Worm (Caenorhabditis elegans): ENCODE measurements around the gene C05D12.4.

C05D12.4 gene

DNA sequence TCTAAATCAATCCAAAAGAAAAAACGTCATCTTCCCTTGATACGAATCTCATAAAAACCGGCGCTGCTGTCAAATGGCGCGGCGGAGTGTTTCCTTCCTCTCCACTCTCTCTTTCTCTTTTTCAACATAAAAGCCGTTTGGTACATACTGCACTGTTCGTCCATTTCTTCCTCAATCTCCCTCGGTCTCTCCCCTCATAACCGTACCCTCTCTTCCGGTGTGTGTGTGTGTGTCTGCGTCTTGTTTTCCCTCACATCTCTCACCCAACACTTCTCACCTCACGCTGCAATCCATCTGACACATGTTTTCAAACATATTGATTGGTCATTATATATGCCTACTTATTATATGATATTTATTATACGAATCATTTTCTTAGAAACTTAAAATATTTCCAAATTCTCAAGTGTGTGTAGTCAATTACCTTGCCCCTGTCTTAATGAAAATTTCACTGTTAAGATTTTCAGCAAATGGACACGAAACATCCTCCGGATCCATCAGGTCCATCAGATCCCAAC is 32.8 kb downstream of the C05D12.4 start, which contains the start of the genes aars-1 and rga-1:
TSS of gene aars-1 (minus strand) at position 71 of the 518 bp plus-strand sequence.
TSS of gene rga-1 (plus strand) at position 468 of the 518 bp plus-strand sequence.
- TF ChIP-seq nhr-90 (tag; optimal IDR thresholded peaks at IDR 0.05; ENCODE audit: poor library complexity): peak; percentile 10
- TF ChIP-seq lin-14 (GFP tag; optimal IDR thresholded peaks at IDR 0.05): peak; percentile 87
- TF ChIP-seq nhr-19 (GFP tag; conservative IDR thresholded peaks at IDR 0.05): peak; percentile 33
- no peak for TF ChIP-seq F16B12.6 (tag; optimal IDR thresholded peaks at IDR 0.05)
- TF ChIP-seq grh-1 (GFP tag; IDR thresholded peaks at IDR 0.05): no peak
- TF ChIP-seq lin-39 (tag; optimal IDR thresholded peaks at IDR 0.05): no peak
- TF ChIP-seq snpc-4 (tag; optimal IDR thresholded peaks at IDR 0.05): peak; percentile 8
- no peak for TF ChIP-seq ets-5 (GFP tag; IDR thresholded peaks at IDR 0.05)
- TF ChIP-seq unc-30 (tag; optimal IDR thresholded peaks at IDR 0.05): no peak
- TF ChIP-seq aly-2 (tag; optimal IDR thresholded peaks at IDR 0.05): no peak
- TF ChIP-seq rnt-1 (tag; optimal IDR thresholded peaks at IDR 0.05): peak; percentile 61
- no peak for TF ChIP-seq tlp-1 (tag; optimal IDR thresholded peaks at IDR 0.05)
- TF ChIP-seq C16A3.4 (tag; optimal IDR thresholded peaks at IDR 0.05): no peak
- no peak for TF ChIP-seq pax-3 (tag; optimal IDR thresholded peaks at IDR 0.05)
- TF ChIP-seq nhr-77 (tag; optimal IDR thresholded peaks at IDR 0.05): peak; percentile 16
- no peak for TF ChIP-seq C04F5.9 (tag; optimal IDR thresholded peaks at IDR 0.05)
- TF ChIP-seq nhr-20 (tag; optimal IDR thresholded peaks at IDR 0.05): peak; percentile 68
- TF ChIP-seq C34B4.2 (tag; optimal IDR thresholded peaks at IDR 0.05): no peak
- no peak for TF ChIP-seq ama-1 (optimal IDR thresholded peaks at IDR 0.05)
- peak; percentile 55 for TF ChIP-seq tbx-2 (tag; optimal IDR thresholded peaks at IDR 0.05)
- peak in 1 of 2 experiments; percentile 62 for TF ChIP-seq lin-35 (GFP tag; optimal IDR thresholded peaks at IDR 0.05)
- no peak for TF ChIP-seq fkh-8 (tag; optimal IDR thresholded peaks at IDR 0.05)
- TF ChIP-seq mab-9 (GFP tag; IDR thresholded peaks at IDR 0.05): no peak
- no peak for TF ChIP-seq unc-62 (GFP tag; optimal IDR thresholded peaks at IDR 0.05)
- TF ChIP-seq fkh-4 (tag; optimal IDR thresholded peaks at IDR 0.05; ENCODE audit: borderline replicate concordance): no peak
- no peak for TF ChIP-seq sptf-1 (tag; optimal IDR thresholded peaks at IDR 0.05)
- peak; percentile 32 for TF ChIP-seq lir-3 (tag; optimal IDR thresholded peaks at IDR 0.05; ENCODE audit: poor library complexity)
- TF ChIP-seq ceh-63 (GFP tag; optimal IDR thresholded peaks at IDR 0.05): no peak
- TF ChIP-seq sox-4 (tag; optimal IDR thresholded peaks at IDR 0.05): no peak
- peak; percentile 24 for TF ChIP-seq xbp-1 (tag; optimal IDR thresholded peaks at IDR 0.05)
- no peak for TF ChIP-seq sup-37 (GFP tag; optimal IDR thresholded peaks at IDR 0.05)
- TF ChIP-seq efl-3 (GFP tag; optimal IDR thresholded peaks at IDR 0.05): no peak
- TF ChIP-seq unc-130 (tag; optimal IDR thresholded peaks at IDR 0.05): no peak
- TF ChIP-seq hlh-17 (GFP tag; optimal IDR thresholded peaks at IDR 0.05; ENCODE audit: borderline replicate concordance): no peak
- TF ChIP-seq elt-3 (tag; optimal IDR thresholded peaks at IDR 0.05): peak in 3 of 6 experiments; percentile 5 to 57 (median 55)
- no peak for TF ChIP-seq mef-2 (tag; optimal IDR thresholded peaks at IDR 0.05)
- TF ChIP-seq ceh-88 (GFP tag; IDR thresholded peaks at IDR 0.05): no peak
- TF ChIP-seq vab-15 (tag; optimal IDR thresholded peaks at IDR 0.05): no peak
- no peak for TF ChIP-seq fos-1 (tag; optimal IDR thresholded peaks at IDR 0.05)
- peak; percentile 16 for TF ChIP-seq nhr-47 (tag; optimal IDR thresholded peaks at IDR 0.05)
- no peak for TF ChIP-seq unc-98 (GFP tag; IDR thresholded peaks at IDR 0.05)
- TF ChIP-seq ceh-90 (tag; optimal IDR thresholded peaks at IDR 0.05): no peak
- no peak for TF ChIP-seq pag-3 (tag; optimal IDR thresholded peaks at IDR 0.05; ENCODE audit: borderline replicate concordance, insufficient read depth)
- TF ChIP-seq ztf-4 (tag; optimal IDR thresholded peaks at IDR 0.05): no peak
- TF ChIP-seq isw-1 (GFP tag; IDR thresholded peaks at IDR 0.05): no peak
- no peak for TF ChIP-seq egl-27 (tag; optimal IDR thresholded peaks at IDR 0.05)
- TF ChIP-seq nhr-237 (tag; optimal IDR thresholded peaks at IDR 0.05): no peak
- TF ChIP-seq lin-15B (tag; optimal IDR thresholded peaks at IDR 0.05): no peak
- peak; percentile 24 for TF ChIP-seq swsn-7 (tag; optimal IDR thresholded peaks at IDR 0.05)
- TF ChIP-seq mep-1 (tag; optimal IDR thresholded peaks at IDR 0.05): peak; percentile 76
- TF ChIP-seq pqm-1 (tag; optimal IDR thresholded peaks at IDR 0.05): no peak
- no peak for TF ChIP-seq Y116A8C.19 (tag; optimal IDR thresholded peaks at IDR 0.05; ENCODE audit: borderline replicate concordance)
- no peak for TF ChIP-seq nhr-76 (tag; optimal IDR thresholded peaks at IDR 0.05)

Measured in whole organism, L1 larva.